Worm (Caenorhabditis elegans) whole organism, young adult: ENCODE results near the gene ZK673.6.
A peak's percentile ranks its signal among the peaks of the same experiment; 100 is the strongest.

ENCODE experiments used
- B0261.1 ChIP-seq: sonication (generic microtip); optimal IDR thresholded peaks from 2 replicates; lab custom pipeline; 2016; ENCODE audit warnings: mild to moderate bottlenecking, missing genetic modification characterization, moderate library complexity, missing compliant biosample characterization
- C17E4.6 ChIP-seq: fragments of 200-800 bp; sonication (Bioruptor generic); IDR thresholded peaks from 2 replicates; pipeline ENCODE4 v1.3.6; 2022; ENCODE audit warnings: missing genetic modification reagents, missing genetic modification characterization, missing compliant biosample characterization
- D2030.7 ChIP-seq: fragments of 200-800 bp; sonication (Bioruptor generic); IDR thresholded peaks from 2 replicates; pipeline ENCODE4 v1.3.6; 2022; ENCODE audit warnings: missing genetic modification reagents, missing genetic modification characterization, missing compliant biosample characterization
- F22D6.2 ChIP-seq: sonication (generic microtip); optimal IDR thresholded peaks from 2 replicates; lab custom pipeline; 2016; ENCODE audit warnings: mild to moderate bottlenecking, missing genetic modification characterization, missing compliant biosample characterization
- F33H1.4 ChIP-seq: fragments of 200-800 bp; sonication (Bioruptor generic); IDR thresholded peaks from 2 replicates; pipeline ENCODE4 v1.3.6; 2022; ENCODE audit warnings: missing genetic modification reagents, missing genetic modification characterization, missing compliant biosample characterization
- F37B4.10 ChIP-seq: fragments of 200-800 bp; sonication (Bioruptor generic); IDR thresholded peaks from 2 replicates; pipeline ENCODE4 v1.3.6; 2022; ENCODE audit warnings: missing genetic modification characterization, missing compliant biosample characterization
- F55B11.4 ChIP-seq: sonication (generic microtip); optimal IDR thresholded peaks from 2 replicates; lab custom pipeline; 2016; ENCODE audit warnings: missing compliant biosample characterization, missing genetic modification characterization, borderline replicate concordance; ENCODE audit not compliant: insufficient read depth
- F57C9.4 ChIP-seq: sonication (generic microtip); optimal IDR thresholded peaks from 2 replicates; lab custom pipeline; 2017; ENCODE audit warnings: mild to moderate bottlenecking, missing genetic modification characterization, missing compliant biosample characterization
- T07F8.4 ChIP-seq: sonication (generic microtip); optimal IDR thresholded peaks from 2 replicates; lab custom pipeline; 2016; ENCODE audit warnings: mild to moderate bottlenecking, missing genetic modification characterization, moderate library complexity, missing compliant biosample characterization
- Y53F4B.3 ChIP-seq: fragments of 200-800 bp; sonication (Bioruptor generic); IDR thresholded peaks from 2 replicates; pipeline ENCODE4 v1.3.6; 2022; ENCODE audit warnings: missing genetic modification reagents, missing genetic modification characterization, missing compliant biosample characterization
- Y53G8AR.9 ChIP-seq: fragments of 200-800 bp; sonication (Bioruptor generic); conservative IDR thresholded peaks from 2 replicates; pipeline ENCODE4 v1.3.6; 2022; ENCODE audit warnings: missing genetic modification reagents, missing genetic modification characterization, missing compliant biosample characterization
- ama-1 ChIP-seq, 3 experiments: fragments of 150-350 bp in 1 of 3; sonication (generic microtip) in 2 of 3; optimal IDR thresholded peaks; 2 replicates each; lab custom pipeline; 2014 to 2018; ENCODE audit warnings: missing biosample characterization in 2 of 3, missing genetic modification characterization in 2 of 3, missing genetic modification reagents in 2 of 3
- athp-1 ChIP-seq: sonication (generic microtip); optimal IDR thresholded peaks from 2 replicates; lab custom pipeline; 2017; ENCODE audit warnings: mild to moderate bottlenecking, missing genetic modification characterization, missing compliant biosample characterization
- attf-5 ChIP-seq: fragments of 200-800 bp; sonication (Bioruptor generic); optimal IDR thresholded peaks from 2 replicates; lab custom pipeline; 2018; ENCODE audit warnings: mild to moderate bottlenecking, missing genetic modification characterization, missing compliant biosample characterization
- bed-1 ChIP-seq: fragments of 200-800 bp; sonication (Bioruptor generic); IDR thresholded peaks from 2 replicates; pipeline ENCODE4 v1.3.6; 2022; ENCODE audit warnings: missing genetic modification reagents, missing genetic modification characterization, missing compliant biosample characterization
- ceh-100 ChIP-seq: fragments of 200-800 bp; sonication (Bioruptor generic); IDR thresholded peaks from 2 replicates; pipeline ENCODE4 v1.3.6; 2022; ENCODE audit warnings: missing genetic modification reagents, missing genetic modification characterization, missing compliant biosample characterization
- ceh-27 ChIP-seq: fragments of 200-800 bp; sonication (Bioruptor generic); optimal IDR thresholded peaks from 2 replicates; lab custom pipeline; 2018; ENCODE audit warnings: mild to moderate bottlenecking, missing genetic modification characterization, moderate library complexity, missing compliant biosample characterization
- ceh-79 ChIP-seq: sonication (generic microtip); optimal IDR thresholded peaks from 2 replicates; lab custom pipeline; 2017; ENCODE audit warnings: mild to moderate bottlenecking, missing genetic modification characterization, missing compliant biosample characterization
- ceh-91 ChIP-seq: fragments of 200-800 bp; sonication (Bioruptor generic); IDR thresholded peaks from 2 replicates; pipeline ENCODE4 v1.3.6; 2022; ENCODE audit warnings: missing genetic modification reagents, missing genetic modification characterization, missing compliant biosample characterization
- ets-4 ChIP-seq: fragments of 200-800 bp; sonication (Bioruptor generic); optimal IDR thresholded peaks from 2 replicates; lab custom pipeline; 2018; ENCODE audit warnings: mild to moderate bottlenecking, missing genetic modification characterization, missing compliant biosample characterization
- fkh-3 ChIP-seq: sonication (generic microtip); optimal IDR thresholded peaks from 2 replicates; lab custom pipeline; 2016; ENCODE audit warnings: mild to moderate bottlenecking, missing genetic modification characterization, missing compliant biosample characterization
- gei-17 ChIP-seq: fragments of 200-800 bp; sonication (Bioruptor generic); optimal IDR thresholded peaks from 2 replicates; lab custom pipeline; 2018; ENCODE audit warnings: mild to moderate bottlenecking, missing genetic modification characterization, missing compliant biosample characterization
- hmg-20 ChIP-seq: fragments of 200-800 bp; sonication (Bioruptor generic); IDR thresholded peaks from 2 replicates; pipeline ENCODE4 v1.3.6; 2022; ENCODE audit warnings: missing genetic modification reagents, missing genetic modification characterization, missing compliant biosample characterization
- lag-1 ChIP-seq: fragments of 200-800 bp; sonication (Bioruptor generic); IDR thresholded peaks from 2 replicates; pipeline ENCODE4 v1.3.6; 2022; ENCODE audit warnings: missing genetic modification reagents, missing genetic modification characterization, missing compliant biosample characterization
- let-526 ChIP-seq: fragments of 200-800 bp; sonication (Bioruptor generic); IDR thresholded peaks from 2 replicates; pipeline ENCODE4 v1.3.6; 2022; ENCODE audit warnings: missing genetic modification reagents, missing genetic modification characterization, missing compliant biosample characterization
- lin-26 ChIP-seq: fragments of 200-800 bp; sonication (Bioruptor generic); IDR thresholded peaks from 2 replicates; pipeline ENCODE4 v1.3.6; 2022; ENCODE audit warnings: missing genetic modification reagents, missing genetic modification characterization, missing compliant biosample characterization
- lir-1 ChIP-seq: fragments of 200-800 bp; sonication (Bioruptor generic); conservative IDR thresholded peaks from 2 replicates; pipeline ENCODE4 v1.3.6; 2022; ENCODE audit warnings: missing genetic modification reagents, missing genetic modification characterization, missing compliant biosample characterization
- lsy-27 ChIP-seq: sonication (generic microtip); optimal IDR thresholded peaks from 2 replicates; lab custom pipeline; 2017; ENCODE audit warnings: missing genetic modification characterization, mild to moderate bottlenecking, missing compliant biosample characterization, antibody characterized with exemption, missing genotype, borderline replicate concordance; ENCODE audit not compliant: insufficient read depth
- madf-10 ChIP-seq: sonication (generic microtip); optimal IDR thresholded peaks from 2 replicates; lab custom pipeline; 2016; ENCODE audit warnings: mild to moderate bottlenecking, missing genetic modification characterization, missing compliant biosample characterization
- mxl-1 ChIP-seq: sonication (generic microtip); optimal IDR thresholded peaks from 2 replicates; lab custom pipeline; 2016; ENCODE audit warnings: missing genetic modification characterization, missing compliant biosample characterization
- nfya-1 ChIP-seq: sonication (generic microtip); optimal IDR thresholded peaks from 2 replicates; lab custom pipeline; 2017; ENCODE audit warnings: antibody characterized with exemption, missing compliant biosample characterization, missing genetic modification characterization, borderline replicate concordance; ENCODE audit not compliant: insufficient read depth
- nfyb-1 ChIP-seq: fragments of 200-800 bp; sonication (Bioruptor generic); IDR thresholded peaks from 2 replicates; pipeline ENCODE4 v1.3.6; 2022; ENCODE audit warnings: missing genetic modification reagents, missing genetic modification characterization, missing compliant biosample characterization
- sdz-38 ChIP-seq: sonication (generic microtip); optimal IDR thresholded peaks from 2 replicates; lab custom pipeline; 2016; ENCODE audit warnings: missing genotype, missing genetic modification characterization, missing compliant biosample characterization
- snpc-3.4 ChIP-seq: sonication (generic microtip); optimal IDR thresholded peaks from 2 replicates; lab custom pipeline; 2017; ENCODE audit warnings: missing genetic modification characterization, mild to moderate bottlenecking, missing compliant biosample characterization, antibody characterized with exemption, moderate library complexity, missing genotype, missing genetic modification reagents
- snpc-4 ChIP-seq, 5 experiments: fragments of 150-350 bp in 1 of 5; sonication (generic microtip) in 4 of 5; optimal IDR thresholded peaks; 2 replicates each; lab custom pipeline; 2014 to 2018; ENCODE audit warnings: missing genetic modification characterization in 5 of 5, missing biosample characterization in 3 of 5, antibody characterized with exemption in 2 of 5, mild to moderate bottlenecking in 2 of 5, missing compliant biosample characterization in 2 of 5, missing genotype in 2 of 5, moderate library complexity in 2 of 5, missing genetic modification reagents in 1 of 5
- somi-1 ChIP-seq: fragments of 200-800 bp; sonication (Bioruptor generic); optimal IDR thresholded peaks from 2 replicates; lab custom pipeline; 2018; ENCODE audit warnings: mild to moderate bottlenecking, missing genetic modification characterization, missing compliant biosample characterization
- sptf-2 ChIP-seq: fragments of 200-800 bp; sonication (Bioruptor generic); optimal IDR thresholded peaks from 2 replicates; lab custom pipeline; 2018; ENCODE audit warnings: mild to moderate bottlenecking, missing genetic modification characterization, missing compliant biosample characterization
- tlf-1 ChIP-seq: fragments of 200-800 bp; sonication (Bioruptor generic); optimal IDR thresholded peaks from 2 replicates; lab custom pipeline; 2018; ENCODE audit warnings: mild to moderate bottlenecking, missing genetic modification characterization, missing compliant biosample characterization
- unc-62 ChIP-seq: fragments of 150-350 bp; optimal IDR thresholded peaks from 2 replicates; lab custom pipeline; 2014; ENCODE audit warnings: missing biosample characterization, missing genetic modification reagents, missing genetic modification characterization
- zfh-2 ChIP-seq: fragments of 200-800 bp; sonication (Bioruptor generic); conservative IDR thresholded peaks from 2 replicates; pipeline ENCODE4 v1.3.6; 2022; ENCODE audit warnings: missing genetic modification reagents, missing genetic modification characterization, missing compliant biosample characterization
- ztf-18 ChIP-seq: sonication (generic microtip); optimal IDR thresholded peaks from 2 replicates; lab custom pipeline; 2016; ENCODE audit warnings: missing genotype, mild to moderate bottlenecking, missing genetic modification characterization, missing compliant biosample characterization
- ztf-26 ChIP-seq: sonication (generic microtip); optimal IDR thresholded peaks from 2 replicates; lab custom pipeline; 2017; ENCODE audit warnings: missing genetic modification characterization, missing compliant biosample characterization
- ztf-28 ChIP-seq: fragments of 200-800 bp; sonication (Bioruptor generic); IDR thresholded peaks from 2 replicates; pipeline ENCODE4 v1.3.6; 2022; ENCODE audit warnings: missing genetic modification reagents, missing genetic modification characterization, missing compliant biosample characterization

ZK673.6 gene

ce11 chrII:10449707-10450106 lies 14.4 kb downstream of the ZK673.6 start, which contains the start of gene lin-56:
Gene lin-56, plus strand, starts transcription at chrII:10450007.
- TF ChIP-seq lag-1 (GFP tag; lab: Robert Waterston, UW) = no peak
- no peak for TF ChIP-seq ama-1 (optimal IDR thresholded peaks at IDR 0.05; lab: Kevin White, UChicago)
- TF ChIP-seq ama-1 (GFP tag; optimal IDR thresholded peaks at IDR 0.05; lab: Kevin White, UChicago) = no peak
- no peak for TF ChIP-seq mxl-1
- no peak for TF ChIP-seq sptf-2 (GFP tag; lab: Kevin White, UChicago)
- no peak for TF ChIP-seq fkh-3
- TF ChIP-seq nfya-1 (tag; lab: Kevin White, UChicago) = no peak
- no peak for TF ChIP-seq unc-62 (GFP tag; lab: Kevin White, UChicago)
- no peak for TF ChIP-seq ztf-26 (tag; lab: Kevin White, UChicago)
- no peak for TF ChIP-seq attf-5 (GFP tag; lab: Kevin White, UChicago)
- TF ChIP-seq gei-17 (GFP tag; lab: Kevin White, UChicago) = no peak
- TF ChIP-seq tlf-1 (GFP tag; lab: Kevin White, UChicago) = no peak
- peak; percentile 63; the same call in 1 of the 2 replicates for TF ChIP-seq let-526 (GFP tag; lab: Robert Waterston, UW)
- TF ChIP-seq bed-1 (GFP tag; lab: Robert Waterston, UW) = no peak
- 0 out of 2 replicates have a peak, but pooled peaks have one; percentile 16 for TF ChIP-seq nfyb-1
- TF ChIP-seq lin-26 (GFP tag; lab: Robert Waterston, UW) = no peak

- no peak for TF ChIP-seq zfh-2 (GFP tag; lab: Robert Waterston, UW)
- TF ChIP-seq F57C9.4 (tag; lab: Kevin White, UChicago) = no peak
- no peak for TF ChIP-seq B0261.1 (tag; lab: Kevin White, UChicago)
- no peak for TF ChIP-seq somi-1
- TF ChIP-seq ceh-100 (GFP tag; lab: Robert Waterston, UW) = no peak
- no peak for TF ChIP-seq D2030.7
- no peak for TF ChIP-seq F22D6.2
- no peak for TF ChIP-seq Y53F4B.3 (GFP tag; lab: Robert Waterston, UW)
- TF ChIP-seq C17E4.6 (GFP tag; lab: Robert Waterston, UW) = no peak
- TF ChIP-seq sptf-2 (GFP tag; lab: Kevin White, UChicago) = no peak
- TF ChIP-seq ceh-79 (tag; lab: Kevin White, UChicago) = no peak
- TF ChIP-seq hmg-20 (GFP tag; lab: Robert Waterston, UW) = no peak
- TF ChIP-seq nfya-1 (tag; lab: Kevin White, UChicago) = no peak
- TF ChIP-seq lir-1 (GFP tag; lab: Robert Waterston, UW) = no peak
- no peak for TF ChIP-seq F37B4.10
- TF ChIP-seq ztf-18 (tag; lab: Kevin White, UChicago) = no peak
- peak; percentile 39 for TF ChIP-seq unc-62 (GFP tag; lab: Kevin White, UChicago)
- no peak for TF ChIP-seq athp-1 (tag; lab: Kevin White, UChicago)
- no peak for TF ChIP-seq ceh-27
- TF ChIP-seq ets-4 = peak; percentile 23
- TF ChIP-seq T07F8.4 = no peak
- no peak for TF ChIP-seq F33H1.4 (GFP tag; lab: Robert Waterston, UW)
- TF ChIP-seq F55B11.4 (tag; lab: Kevin White, UChicago) = no peak
- TF ChIP-seq lsy-27 (tag; lab: Kevin White, UChicago) = no peak
- no peak for TF ChIP-seq snpc-4 (GFP tag; optimal IDR thresholded peaks at IDR 0.05; lab: Kevin White, UChicago)
- no peak for TF ChIP-seq snpc-4 (tag; optimal IDR thresholded peaks at IDR 0.05; lab: Kevin White, UChicago)
- no peak for TF ChIP-seq ceh-91 (GFP tag; lab: Robert Waterston, UW)
- no peak for TF ChIP-seq snpc-3.4 (tag; lab: Kevin White, UChicago)
- TF ChIP-seq ztf-28 (GFP tag; lab: Robert Waterston, UW) = no peak
- no peak for TF ChIP-seq sdz-38 (tag; lab: Kevin White, UChicago)
- TF ChIP-seq Y53G8AR.9 (GFP tag; lab: Robert Waterston, UW) = 0 out of 2 replicates have a peak, but pooled peaks have one; percentile 55
- no peak for TF ChIP-seq madf-10 (tag; lab: Kevin White, UChicago)
- no peak for TF ChIP-seq gei-17 (GFP tag; lab: Kevin White, UChicago)
- no peak for TF ChIP-seq lin-26 (GFP tag; lab: Robert Waterston, UW)
These were observed 16.5 kb downstream of the ZK673.6 start, which contains the start of gene ZK673.2 for ce11 chrII:10447348-10448316. Gene ZK673.2, plus strand, starts transcription at chrII:10448266.
